Fruit fly (Drosophila melanogaster) whole organism, embryonic: ENCODE data around the gene dyw.

Experiments used
- Ada2b ChIP-seq: fragments of 200-800 bp; sonication (Bioruptor generic); IDR thresholded peaks from 2 replicates; pipeline ENCODE4 v1.3.6; 2022; ENCODE audit warnings: missing biosample characterization, missing genetic modification characterization
- Atf6 ChIP-seq: fragments of 200-800 bp; sonication (Bioruptor generic); IDR thresholded peaks from 2 replicates; pipeline ENCODE4 v1.3.6; 2022; ENCODE audit warnings: missing biosample characterization, missing genetic modification characterization
- Bteb2 ChIP-seq: fragments of 200-800 bp; sonication (Bioruptor generic); optimal IDR thresholded peaks from 2 replicates; lab custom pipeline; 2016; ENCODE audit warnings: missing biosample characterization, missing genetic modification characterization
- CG11456 ChIP-seq: fragments of 200-800 bp; sonication (Bioruptor generic); IDR thresholded peaks from 3 replicates; pipeline ENCODE4 v1.3.6; 2022; ENCODE audit warnings: missing biosample characterization, missing genetic modification characterization
- CG12155 ChIP-seq: fragments of 200-800 bp; sonication (Bioruptor generic); optimal IDR thresholded peaks from 3 replicates; lab custom pipeline; 2016; ENCODE audit warnings: missing biosample characterization, missing genetic modification characterization
- CG12744 ChIP-seq: fragments of 200-800 bp; sonication (Bioruptor generic); optimal IDR thresholded peaks from 2 replicates; lab custom pipeline; 2016; ENCODE audit warnings: missing biosample characterization, missing genetic modification characterization
- CG13123 ChIP-seq: fragments of 200-800 bp; sonication (Bioruptor generic); optimal IDR thresholded peaks from 2 replicates; lab custom pipeline; 2016; ENCODE audit warnings: missing biosample characterization, missing genetic modification characterization
- CG14014 ChIP-seq: fragments of 200-800 bp; sonication (Bioruptor generic); IDR thresholded peaks from 2 replicates; pipeline ENCODE4 v1.3.6; 2022; ENCODE audit warnings: missing biosample characterization, missing genetic modification characterization
- CG1529 ChIP-seq: fragments of 200-800 bp; sonication (Bioruptor generic); optimal IDR thresholded peaks from 3 replicates; lab custom pipeline; 2018; ENCODE audit warnings: missing biosample characterization, missing genetic modification characterization
- CG15601 ChIP-seq: fragments of 200-800 bp; sonication (Bioruptor generic); optimal IDR thresholded peaks from 3 replicates; lab custom pipeline; 2019; ENCODE audit warnings: missing biosample characterization, mild to moderate bottlenecking, missing genetic modification characterization, moderate library complexity
- CG1603 ChIP-seq: fragments of 200-800 bp; sonication (Bioruptor generic); optimal IDR thresholded peaks from 2 replicates; lab custom pipeline; 2019; ENCODE audit warnings: missing biosample characterization, mild to moderate bottlenecking, missing genetic modification characterization, moderate library complexity
- CG1647 ChIP-seq: fragments of 200-800 bp; sonication (Bioruptor generic); optimal IDR thresholded peaks from 3 replicates; lab custom pipeline; 2016; ENCODE audit warnings: missing biosample characterization, missing genetic modification characterization
- CG1792 ChIP-seq: fragments of 200-800 bp; sonication (Bioruptor generic); optimal IDR thresholded peaks from 2 replicates; lab custom pipeline; 2016; ENCODE audit warnings: missing biosample characterization, missing genetic modification characterization
- CG2120 ChIP-seq: fragments of 200-800 bp; sonication (Bioruptor generic); optimal IDR thresholded peaks from 3 replicates; lab custom pipeline; 2016; ENCODE audit warnings: missing biosample characterization, missing genetic modification characterization
- CG31224 ChIP-seq: fragments of 200-800 bp; sonication (Bioruptor generic); IDR thresholded peaks from 2 replicates; pipeline ENCODE4 v1.3.6; 2022; ENCODE audit warnings: missing biosample characterization, missing genetic modification characterization
- CG32532 ChIP-seq: fragments of 200-800 bp; sonication (Bioruptor generic); IDR thresholded peaks from 2 replicates; pipeline ENCODE4 v1.3.6; 2022; ENCODE audit warnings: missing biosample characterization, missing genetic modification characterization
- CG3281 ChIP-seq: fragments of 200-800 bp; sonication (Bioruptor generic); optimal IDR thresholded peaks from 3 replicates; lab custom pipeline; 2017; ENCODE audit warnings: missing biosample characterization, mild to moderate bottlenecking, missing genetic modification characterization
- CG3847 ChIP-seq: fragments of 200-800 bp; sonication (Bioruptor generic); IDR thresholded peaks from 2 replicates; pipeline ENCODE4 v1.3.6; 2022; ENCODE audit warnings: missing biosample characterization, missing genetic modification characterization
- CG4854 ChIP-seq: fragments of 200-800 bp; sonication (Bioruptor generic); optimal IDR thresholded peaks from 2 replicates; lab custom pipeline; 2016; ENCODE audit warnings: missing biosample characterization, missing genetic modification characterization, inconsistent platforms
- CG8765 ChIP-seq: fragments of 200-800 bp; sonication (Bioruptor generic); IDR thresholded peaks from 2 replicates; pipeline ENCODE4 v1.3.6; 2022; ENCODE audit warnings: missing biosample characterization, missing genetic modification characterization
- CG9609 ChIP-seq: fragments of 200-800 bp; sonication (Bioruptor generic); optimal IDR thresholded peaks from 3 replicates; lab custom pipeline; 2016; ENCODE audit warnings: missing biosample characterization, missing genetic modification characterization
- CG9727 ChIP-seq: fragments of 200-800 bp; sonication (Bioruptor generic); optimal IDR thresholded peaks from 3 replicates; lab custom pipeline; 2017; ENCODE audit warnings: missing biosample characterization, mild to moderate bottlenecking, missing genetic modification characterization
- CoRest ChIP-seq: fragments of 200-800 bp; sonication (Bioruptor generic); optimal IDR thresholded peaks from 3 replicates; lab custom pipeline; 2018; ENCODE audit warnings: missing biosample characterization, mild to moderate bottlenecking, missing genetic modification characterization, moderate library complexity
- Dek ChIP-seq: fragments of 200-800 bp; sonication (Bioruptor generic); optimal IDR thresholded peaks from 3 replicates; lab custom pipeline; 2019; ENCODE audit warnings: missing biosample characterization, mild to moderate bottlenecking, missing genetic modification characterization, moderate library complexity
- E2f2 ChIP-seq: fragments of 200-800 bp; sonication (Bioruptor generic); IDR thresholded peaks from 2 replicates; pipeline ENCODE4 v1.3.6; 2022; ENCODE audit warnings: missing biosample characterization, missing genetic modification characterization
- HLH3B ChIP-seq: fragments of 200-800 bp; sonication (Bioruptor generic); IDR thresholded peaks from 2 replicates; pipeline ENCODE4 v1.3.6; 2022; ENCODE audit warnings: missing biosample characterization, missing genetic modification characterization
- HmgZ ChIP-seq: fragments of 200-800 bp; sonication (Bioruptor generic); optimal IDR thresholded peaks from 2 replicates; lab custom pipeline; 2018; ENCODE audit warnings: missing biosample characterization, mild to moderate bottlenecking, missing genetic modification characterization
- Mad ChIP-seq: fragments of 200-800 bp; sonication (Bioruptor generic); optimal IDR thresholded peaks from 2 replicates; lab custom pipeline; 2016; ENCODE audit warnings: missing biosample characterization, missing genetic modification characterization
- Max ChIP-seq: fragments of 200-800 bp; sonication (Bioruptor generic); optimal IDR thresholded peaks from 2 replicates; lab custom pipeline; 2016; ENCODE audit warnings: missing biosample characterization, mild to moderate bottlenecking, missing genetic modification characterization
- Xbp1 ChIP-seq: fragments of 200-800 bp; sonication (Bioruptor generic); optimal IDR thresholded peaks from 3 replicates; lab custom pipeline; 2016; ENCODE audit warnings: missing biosample characterization, mild to moderate bottlenecking, missing genetic modification characterization
- ap ChIP-seq: fragments of 200-800 bp; sonication (Bioruptor generic); IDR thresholded peaks from 2 replicates; pipeline ENCODE4 v1.3.6; 2022; ENCODE audit warnings: missing biosample characterization, missing genetic modification characterization
- ase ChIP-seq: fragments of 200-800 bp; sonication (Bioruptor generic); IDR thresholded peaks from 3 replicates; pipeline ENCODE4 v1.3.6; 2022; ENCODE audit warnings: missing biosample characterization, missing genetic modification characterization
- chif ChIP-seq, 2 experiments: fragments of 200-800 bp; sonication (Bioruptor generic); optimal IDR thresholded peaks; 3 replicates each; lab custom pipeline; 2016; ENCODE audit warnings: missing biosample characterization in 2 of 2, missing genetic modification characterization in 2 of 2
- chn ChIP-seq: fragments of 200-800 bp; sonication (Bioruptor generic); optimal IDR thresholded peaks from 2 replicates; lab custom pipeline; 2016; ENCODE audit warnings: missing biosample characterization, missing genetic modification characterization
- corto ChIP-seq: fragments of 200-800 bp; sonication (Bioruptor generic); optimal IDR thresholded peaks from 2 replicates; lab custom pipeline; 2016; ENCODE audit warnings: missing biosample characterization, mild to moderate bottlenecking, missing genetic modification characterization, moderate library complexity
- dimm ChIP-seq: fragments of 200-800 bp; sonication (Bioruptor generic); IDR thresholded peaks from 2 replicates; pipeline ENCODE4 v1.3.6; 2022; ENCODE audit warnings: missing biosample characterization, missing genetic modification characterization
- ftz-f1 ChIP-seq: fragments of 200-800 bp; sonication (Bioruptor generic); optimal IDR thresholded peaks from 2 replicates; lab custom pipeline; 2016; ENCODE audit warnings: missing biosample characterization, missing genetic modification characterization
- gce ChIP-seq: fragments of 200-800 bp; sonication (Bioruptor generic); IDR thresholded peaks from 3 replicates; pipeline ENCODE4 v1.3.6; 2022; ENCODE audit warnings: missing biosample characterization, missing genetic modification characterization
- hb ChIP-seq: fragments of 200-800 bp; sonication (Bioruptor generic); IDR thresholded peaks from 3 replicates; pipeline ENCODE4 v1.3.6; 2022; ENCODE audit warnings: missing biosample characterization, missing genetic modification characterization; ENCODE audit not compliant: partially characterized antibody
- her ChIP-seq: fragments of 200-800 bp; sonication (Bioruptor generic); optimal IDR thresholded peaks from 2 replicates; lab custom pipeline; 2016; ENCODE audit warnings: missing biosample characterization, missing genetic modification characterization
- hth ChIP-seq: fragments of >200 bp; optimal IDR thresholded peaks from 2 replicates; lab custom pipeline; 2017; ENCODE audit warnings: inconsistent platforms
- lab ChIP-seq: fragments of 200-800 bp; sonication (Bioruptor generic); optimal IDR thresholded peaks from 3 replicates; lab custom pipeline; 2017; ENCODE audit warnings: missing biosample characterization, missing genetic modification characterization, mild to moderate bottlenecking, moderate library complexity, missing genetic modification reagents
- nerfin-2 ChIP-seq: fragments of 200-800 bp; sonication (Bioruptor generic); IDR thresholded peaks from 2 replicates; pipeline ENCODE4 v1.3.6; 2022; ENCODE audit warnings: missing biosample characterization, missing genetic modification characterization; ENCODE audit not compliant: partially characterized antibody
- nmo ChIP-seq: fragments of 200-800 bp; sonication (Bioruptor generic); optimal IDR thresholded peaks from 2 replicates; lab custom pipeline; 2018; ENCODE audit warnings: missing biosample characterization, mild to moderate bottlenecking, missing genetic modification characterization, moderate library complexity
- phol ChIP-seq: fragments of 200-800 bp; sonication (Bioruptor generic); optimal IDR thresholded peaks from 3 replicates; lab custom pipeline; 2018; ENCODE audit warnings: missing biosample characterization, mild to moderate bottlenecking, missing genetic modification characterization, moderate library complexity
- row ChIP-seq: fragments of 200-800 bp; sonication (Bioruptor generic); IDR thresholded peaks from 3 replicates; pipeline ENCODE4 v1.3.6; 2022; ENCODE audit warnings: missing biosample characterization, missing genetic modification characterization
- so ChIP-seq: fragments of 200-800 bp; sonication (Bioruptor generic); IDR thresholded peaks from 3 replicates; pipeline ENCODE4 v1.3.6; 2022; ENCODE audit warnings: missing biosample characterization, missing genetic modification characterization
- tap ChIP-seq: fragments of 200-800 bp; optimal IDR thresholded peaks from 3 replicates; lab custom pipeline; 2019; ENCODE audit warnings: missing biosample characterization, mild to moderate bottlenecking, missing genetic modification characterization, moderate library complexity
- tgo ChIP-seq: fragments of 200-800 bp; sonication (Bioruptor generic); IDR thresholded peaks from 3 replicates; pipeline ENCODE4 v1.3.6; 2022; ENCODE audit warnings: missing biosample characterization, missing genetic modification characterization
- ttk ChIP-seq: fragments of 200-800 bp; sonication (Bioruptor generic); IDR thresholded peaks from 2 replicates; pipeline ENCODE4 v2.1.2; 2022; ENCODE audit warnings: missing biosample characterization, missing genetic modification characterization
- unpg ChIP-seq: fragments of 200-800 bp; sonication (Bioruptor generic); optimal IDR thresholded peaks from 3 replicates; lab custom pipeline; 2018; ENCODE audit warnings: missing biosample characterization, mild to moderate bottlenecking, missing genetic modification characterization, moderate library complexity

dyw gene

DNA sequence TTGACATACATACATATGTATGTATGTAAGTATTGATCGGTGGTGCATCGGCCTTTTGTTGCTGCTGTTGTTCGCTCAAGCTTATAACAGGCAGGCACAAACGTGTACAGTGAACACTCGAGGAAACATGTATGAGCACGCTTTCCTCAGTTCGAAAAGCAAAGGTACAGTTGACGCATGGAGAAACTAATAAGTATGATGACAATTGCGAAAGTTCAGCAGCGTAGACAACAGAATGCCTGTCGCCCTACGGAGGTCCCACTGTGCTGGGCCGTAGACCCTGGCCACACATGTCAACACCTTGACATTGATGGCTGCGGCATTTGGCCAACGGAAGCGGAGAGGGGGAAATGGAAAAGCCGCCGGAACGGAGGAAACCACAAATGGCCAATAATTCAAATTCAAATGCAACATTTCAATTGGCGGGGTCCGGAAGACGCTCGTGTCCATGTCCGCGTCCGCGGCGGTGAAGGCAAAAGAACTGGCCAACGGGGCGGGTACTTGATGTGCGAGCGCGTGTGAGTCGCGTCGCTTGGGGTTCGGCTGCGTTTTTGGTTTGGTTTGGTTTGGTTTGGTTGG lies 14.6 kb upstream of the dyw start, which contains the start of gene CG2681 (continued):
- TF ChIP-seq CG3847 (0 out of 2 replicates have a peak, but pooled peaks have one; percentile 7), E2f2 (GFP tag; lab: Robert Waterston, UW) (no peak; the same call in 1 of the 2 replicates), so (GFP tag; lab: Robert Waterston, UW) (no peak), CG2120 (peak; percentile 59), chn (GFP tag; lab: Kevin White, UChicago) (no peak), unpg (peak; percentile 2), CG15601 (tag; lab: Kevin White, UChicago) (no peak), gce (GFP tag; lab: Robert Waterston, UW) (no peak), ttk (GFP tag; lab: Robert Waterston, UW) (peak; percentile 43), chif (GFP tag; optimal IDR thresholded peaks at IDR 0.05; lab: Kevin White, UChicago) (peak in 1 of 2 experiments; percentile 21), ap (GFP tag; lab: Robert Waterston, UW) (no peak), CG8765 (GFP tag; lab: Robert Waterston, UW) (no peak), HmgZ (tag; lab: Kevin White, UChicago) (no peak), phol (tag; lab: Kevin White, UChicago) (no peak), CG1792 (GFP tag; lab: Kevin White, UChicago) (no peak), CoRest (peak; percentile 6), hb (GFP tag; lab: Robert Waterston, UW) (no peak), CG9727 (GFP tag; lab: Kevin White, UChicago) (no peak), nerfin-2 (GFP tag; lab: Robert Waterston, UW) (no peak), Max (GFP tag; lab: Kevin White, UChicago) (no peak), lab (no peak), ftz-f1 (GFP tag; lab: Kevin White, UChicago) (peak; percentile 24), her (GFP tag; lab: Kevin White, UChicago) (peak; percentile 15), nmo (GFP tag; lab: Kevin White, UChicago) (peak; percentile 25), CG3281 (GFP tag; lab: Kevin White, UChicago) (no peak), Bteb2 (no peak), CG11456 (GFP tag; lab: Robert Waterston, UW) (peak; percentile 80), tgo (GFP tag; lab: Robert Waterston, UW) (peak; percentile 37; the same call in 2 of the 3 replicates), CG9609 (GFP tag; lab: Kevin White, UChicago) (peak; percentile 22), CG1647 (GFP tag; lab: Kevin White, UChicago) (no peak), ase (peak; percentile 39; the same call in 2 of the 3 replicates), CG12744 (GFP tag; lab: Kevin White, UChicago) (no peak), Mad (GFP tag; lab: Kevin White, UChicago) (no peak), corto (GFP tag; lab: Kevin White, UChicago) (no peak), Dek (tag; lab: Kevin White, UChicago) (no peak), CG13123 (GFP tag; lab: Kevin White, UChicago) (no peak), Xbp1 (GFP tag; lab: Kevin White, UChicago) (peak; percentile 17), hth (no peak), CG1529 (GFP tag; lab: Kevin White, UChicago) (no peak), CG32532 (GFP tag; lab: Robert Waterston, UW) (peak; percentile 62), dimm (GFP tag; lab: Robert Waterston, UW) (0 out of 2 replicates have a peak, but pooled peaks have one; percentile 22), row (GFP tag; lab: Robert Waterston, UW) (peak; percentile 66), CG4854 (GFP tag; lab: Kevin White, UChicago) (no peak), CG12155 (GFP tag; lab: Kevin White, UChicago) (peak; percentile 0), CG1603 (tag; lab: Kevin White, UChicago) (peak; percentile 50), CG31224 (GFP tag; lab: Robert Waterston, UW) (peak; percentile 31; the same call in 1 of the 2 replicates), tap (no peak), CG14014 (GFP tag; lab: Robert Waterston, UW) (peak; percentile 45), HLH3B (GFP tag; lab: Robert Waterston, UW) (peak; percentile 56), Atf6 (GFP tag; lab: Robert Waterston, UW) (peak; percentile 32; the same call in 1 of the 2 replicates), Ada2b (GFP tag; lab: Robert Waterston, UW) (peak; percentile 63)
